Worm (Caenorhabditis elegans): ENCODE results near the gene ilys-2.

DNA sequence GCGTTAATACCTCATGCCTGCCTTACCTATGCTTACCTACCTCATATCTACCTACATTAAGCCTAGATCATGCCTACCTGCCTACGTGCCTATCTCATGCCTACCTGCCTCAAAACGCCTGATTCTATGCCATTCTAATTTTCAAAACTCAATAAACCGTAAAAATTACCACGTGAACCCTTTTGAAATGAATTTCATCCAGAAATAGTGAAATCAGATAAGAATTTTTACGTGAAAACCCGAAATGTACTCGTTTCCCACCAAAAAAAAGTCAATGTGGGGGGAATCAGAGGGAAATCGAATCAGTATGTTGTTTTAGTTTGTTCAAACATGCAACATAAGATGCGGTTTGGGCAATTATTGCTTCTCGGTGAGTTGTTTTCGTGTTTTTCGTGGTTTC lies 21.0 kb downstream of the ilys-2 start, which contains the start of gene Y69A2AR.19:
- TF ChIP-seq ama-1 (optimal IDR thresholded peaks at IDR 0.05) = no peak
- TF ChIP-seq aly-1 (tag; optimal IDR thresholded peaks at IDR 0.05) = no peak
- no peak for TF ChIP-seq sea-1 (GFP tag; conservative IDR thresholded peaks at IDR 0.05)
- no peak for TF ChIP-seq ets-7 (tag; optimal IDR thresholded peaks at IDR 0.05)
- TF ChIP-seq tra-4 (tag; optimal IDR thresholded peaks at IDR 0.05) = no peak
- TF ChIP-seq tbx-37 (GFP tag; conservative IDR thresholded peaks at IDR 0.05) = no peak
- no peak for TF ChIP-seq hnd-1 (tag; optimal IDR thresholded peaks at IDR 0.05)
